Worm (Caenorhabditis elegans) whole organism, L4/young adult: ENCODE measurements around the gene Y38E10A.17.

Source experiments
- W03F9.2 ChIP-seq: fragments of 150-350 bp; optimal IDR thresholded peaks from 2 replicates; lab custom pipeline; 2014; ENCODE audit warnings: missing biosample characterization, missing genetic modification characterization
- dao-5 ChIP-seq: sonication (generic microtip); optimal IDR thresholded peaks from 2 replicates; lab custom pipeline; 2016; ENCODE audit warnings: missing genotype, missing genetic modification characterization, moderate library complexity, missing compliant biosample characterization
- him-1 ChIP-seq: sonication (generic microtip); optimal IDR thresholded peaks from 2 replicates; lab custom pipeline; 2016; ENCODE audit warnings: missing genotype, missing genetic modification reagents, missing genetic modification characterization, missing compliant biosample characterization

- no peak for TF ChIP-seq him-1 (tag; lab: Kevin White, UChicago)
- TF ChIP-seq dao-5 (tag; lab: Kevin White, UChicago): no peak
- TF ChIP-seq W03F9.2 (tag; lab: Kevin White, UChicago): no peak
These were observed 37.3 kb upstream of the Y38E10A.17 start for ce11 chrII:12671892-12672291.
